Worm (Caenorhabditis elegans) whole organism, L2 larva: ENCODE results near the gene ephx-1.

Source experiments
- C34F6.9 ChIP-seq: fragments of 150-350 bp; optimal IDR thresholded peaks from 2 replicates; lab custom pipeline; 2014; ENCODE audit warnings: missing biosample characterization, missing genetic modification characterization
- R02D3.7 ChIP-seq: fragments of 150-350 bp; optimal IDR thresholded peaks from 2 replicates; lab custom pipeline; 2014; ENCODE audit warnings: missing biosample characterization, missing genetic modification characterization
- Y55F3AM.14 ChIP-seq: fragments of 200-800 bp; sonication (Bioruptor generic); optimal IDR thresholded peaks from 2 replicates; lab custom pipeline; 2018; ENCODE audit warnings: mild to moderate bottlenecking, missing genetic modification characterization, missing compliant biosample characterization
- ZK546.5 ChIP-seq: sonication (generic microtip); optimal IDR thresholded peaks from 2 replicates; lab custom pipeline; 2017; ENCODE audit warnings: missing biosample characterization, missing genetic modification characterization
- aly-2 ChIP-seq: fragments of 150-350 bp; optimal IDR thresholded peaks from 2 replicates; lab custom pipeline; 2014; ENCODE audit warnings: missing biosample characterization, missing genetic modification characterization
- blmp-1 ChIP-seq: sonication (generic microtip); optimal IDR thresholded peaks from 2 replicates; lab custom pipeline; 2017; ENCODE audit warnings: missing genetic modification characterization, mild to moderate bottlenecking, missing compliant biosample characterization, antibody characterized with exemption, moderate library complexity; ENCODE audit not compliant: insufficient read depth
- crh-2 ChIP-seq: sonication (generic microtip); optimal IDR thresholded peaks from 2 replicates; lab custom pipeline; 2017; ENCODE audit warnings: missing biosample characterization, missing genetic modification characterization
- dmd-4 ChIP-seq: sonication (generic microtip); optimal IDR thresholded peaks from 2 replicates; lab custom pipeline; 2017; ENCODE audit warnings: missing biosample characterization, missing genetic modification characterization
- elt-1 ChIP-seq: fragments of 150-350 bp; optimal IDR thresholded peaks from 2 replicates; lab custom pipeline; 2014; ENCODE audit warnings: missing biosample characterization, missing genetic modification characterization
- elt-3 ChIP-seq: sonication (generic microtip); optimal IDR thresholded peaks from 2 replicates; lab custom pipeline; 2017; ENCODE audit warnings: missing biosample characterization, missing genetic modification characterization
- fos-1 ChIP-seq: fragments of 150-350 bp; optimal IDR thresholded peaks from 2 replicates; lab custom pipeline; 2014; ENCODE audit warnings: missing biosample characterization, missing genetic modification characterization
- gmeb-1 ChIP-seq: fragments of 150-350 bp; optimal IDR thresholded peaks from 2 replicates; lab custom pipeline; 2014; ENCODE audit warnings: missing biosample characterization, missing genetic modification characterization
- lin-11 ChIP-seq: fragments of 150-350 bp; sonication (generic microtip); optimal IDR thresholded peaks from 2 replicates; lab custom pipeline; 2014; ENCODE audit warnings: missing biosample characterization, missing genetic modification characterization, inconsistent platforms, mixed read lengths
- lin-13 ChIP-seq: fragments of 150-350 bp; optimal IDR thresholded peaks from 2 replicates; lab custom pipeline; 2014; ENCODE audit warnings: missing biosample characterization, missing genetic modification reagents, missing genetic modification characterization
- lin-39 ChIP-seq: fragments of 150-350 bp; optimal IDR thresholded peaks from 2 replicates; lab custom pipeline; 2014; ENCODE audit warnings: missing biosample characterization, missing genetic modification reagents, missing genetic modification characterization
- lsy-2 ChIP-seq, 2 experiments: fragments of 150-350 bp in 1 of 2; sonication (generic microtip) in 1 of 2; optimal IDR thresholded peaks; 2 replicates each; lab custom pipeline; 2014 to 2017; ENCODE audit warnings: missing biosample characterization in 2 of 2, missing genetic modification characterization in 2 of 2
- mab-5 ChIP-seq: fragments of 150-350 bp; optimal IDR thresholded peaks from 2 replicates; lab custom pipeline; 2014; ENCODE audit warnings: missing biosample characterization, missing genetic modification characterization
- nhr-10 ChIP-seq: sonication (generic microtip); optimal IDR thresholded peaks from 2 replicates; lab custom pipeline; 2017; ENCODE audit warnings: missing biosample characterization, missing genetic modification characterization
- nhr-11 ChIP-seq: fragments of 150-350 bp; optimal IDR thresholded peaks from 2 replicates; lab custom pipeline; 2014; ENCODE audit warnings: missing biosample characterization, missing genetic modification characterization
- nhr-12 ChIP-seq: fragments of 150-350 bp; optimal IDR thresholded peaks from 2 replicates; lab custom pipeline; 2014; ENCODE audit warnings: missing biosample characterization, missing genetic modification characterization
- nhr-129 ChIP-seq: fragments of 150-350 bp; optimal IDR thresholded peaks from 2 replicates; lab custom pipeline; 2014; ENCODE audit warnings: missing biosample characterization, missing genetic modification characterization
- nhr-237 ChIP-seq: fragments of 150-350 bp; optimal IDR thresholded peaks from 2 replicates; lab custom pipeline; 2014; ENCODE audit warnings: missing biosample characterization, missing genetic modification characterization
- nhr-25 ChIP-seq: fragments of 150-350 bp; sonication (generic microtip); optimal IDR thresholded peaks from 3 replicates; lab custom pipeline; 2014; ENCODE audit warnings: missing biosample characterization, missing genetic modification characterization
- nhr-6 ChIP-seq: fragments of 150-350 bp; optimal IDR thresholded peaks from 2 replicates; lab custom pipeline; 2014; ENCODE audit warnings: missing biosample characterization, missing genetic modification characterization
- sem-4 ChIP-seq: fragments of 150-350 bp; optimal IDR thresholded peaks from 2 replicates; lab custom pipeline; 2014; ENCODE audit warnings: missing biosample characterization, missing genetic modification reagents, missing genetic modification characterization
- sma-3 ChIP-seq: sonication (generic microtip); optimal IDR thresholded peaks from 2 replicates; lab custom pipeline; 2016; ENCODE audit warnings: missing genetic modification reagents, missing genetic modification characterization, missing compliant biosample characterization
- sma-9 ChIP-seq, 2 experiments: fragments of 150-350 bp in 1 of 2; sonication (generic microtip) in 1 of 2; optimal IDR thresholded peaks; 2 replicates each; lab custom pipeline; 2014 to 2016; ENCODE audit warnings: missing genetic modification characterization in 2 of 2, mild to moderate bottlenecking in 1 of 2, missing biosample characterization in 1 of 2, missing compliant biosample characterization in 1 of 2, missing genetic modification reagents in 1 of 2, moderate library complexity in 1 of 2
- snpc-4 ChIP-seq: fragments of 150-350 bp; optimal IDR thresholded peaks from 2 replicates; lab custom pipeline; 2014; ENCODE audit warnings: missing biosample characterization, missing genetic modification characterization
- unc-55 ChIP-seq: fragments of 150-350 bp; sonication (generic microtip); optimal IDR thresholded peaks from 3 replicates; lab custom pipeline; 2014; ENCODE audit warnings: missing biosample characterization, missing genetic modification reagents, missing genetic modification characterization
- unc-62 ChIP-seq: fragments of 150-350 bp; optimal IDR thresholded peaks from 2 replicates; lab custom pipeline; 2014; ENCODE audit warnings: missing biosample characterization, missing genetic modification reagents, missing genetic modification characterization
- zag-1 ChIP-seq: fragments of 150-350 bp; optimal IDR thresholded peaks from 2 replicates; lab custom pipeline; 2014; ENCODE audit warnings: missing biosample characterization, missing genetic modification characterization
- ztf-1 ChIP-seq: fragments of 200-800 bp; sonication (Bioruptor generic); conservative IDR thresholded peaks from 2 replicates; pipeline ENCODE4 v1.3.6; 2022; ENCODE audit warnings: missing genetic modification characterization, missing compliant biosample characterization

ephx-1 gene

ce11 chrII:3958673-3959299, 45.9 kb upstream of the ephx-1 start (continued):
- TF ChIP-seq nhr-12 (tag; lab: Kevin White, UChicago): no peak
- TF ChIP-seq lin-11 (tag; lab: Kevin White, UChicago): no peak
- TF ChIP-seq snpc-4 (tag; lab: Kevin White, UChicago): peak; percentile 11
- TF ChIP-seq Y55F3AM.14: peak; percentile 89
- no peak for TF ChIP-seq nhr-237 (tag; lab: Kevin White, UChicago)
- TF ChIP-seq zag-1: peak; percentile 69
- peak; percentile 55 for TF ChIP-seq nhr-6 (tag; lab: Kevin White, UChicago)
- TF ChIP-seq nhr-11 (tag; lab: Kevin White, UChicago): no peak
- TF ChIP-seq elt-1 (tag; lab: Kevin White, UChicago): no peak
- TF ChIP-seq lin-39: no peak
- TF ChIP-seq blmp-1 (tag; lab: Kevin White, UChicago): no peak
- no peak for TF ChIP-seq elt-3 (tag; lab: Kevin White, UChicago)
- TF ChIP-seq gmeb-1 (tag; lab: Kevin White, UChicago): peak; percentile 39
- no peak for TF ChIP-seq nhr-10 (tag; lab: Kevin White, UChicago)
- no peak for TF ChIP-seq dmd-4 (tag; lab: Kevin White, UChicago)
- peak; percentile 29 for TF ChIP-seq nhr-25 (tag; lab: Kevin White, UChicago)
- no peak for TF ChIP-seq R02D3.7 (tag; lab: Kevin White, UChicago)
- no peak for TF ChIP-seq unc-62 (GFP tag; lab: Kevin White, UChicago)
- TF ChIP-seq sma-3: peak; percentile 51
- no peak for TF ChIP-seq ztf-1 (GFP tag; lab: Robert Waterston, UW)
- no peak for TF ChIP-seq ZK546.5 (tag; lab: Kevin White, UChicago)
- TF ChIP-seq, all 48 proteins: peak for 22

ce11 chrII:3959432-3960102, 45.1 kb upstream of the ephx-1 start:
- peak; percentile 24 for TF ChIP-seq sma-9 (GFP tag; optimal IDR thresholded peaks at IDR 0.05; lab: Kevin White, UChicago)
- no peak for TF ChIP-seq sma-9 (tag; optimal IDR thresholded peaks at IDR 0.05; lab: Kevin White, UChicago)
- no peak for TF ChIP-seq nhr-129
- TF ChIP-seq sem-4 (tag; lab: Kevin White, UChicago): no peak
- TF ChIP-seq lsy-2 (tag; optimal IDR thresholded peaks at IDR 0.05; lab: Kevin White, UChicago): peak in 1 of 2 experiments; percentile 14
- TF ChIP-seq, all 48 proteins: peak for 2

DNA sequence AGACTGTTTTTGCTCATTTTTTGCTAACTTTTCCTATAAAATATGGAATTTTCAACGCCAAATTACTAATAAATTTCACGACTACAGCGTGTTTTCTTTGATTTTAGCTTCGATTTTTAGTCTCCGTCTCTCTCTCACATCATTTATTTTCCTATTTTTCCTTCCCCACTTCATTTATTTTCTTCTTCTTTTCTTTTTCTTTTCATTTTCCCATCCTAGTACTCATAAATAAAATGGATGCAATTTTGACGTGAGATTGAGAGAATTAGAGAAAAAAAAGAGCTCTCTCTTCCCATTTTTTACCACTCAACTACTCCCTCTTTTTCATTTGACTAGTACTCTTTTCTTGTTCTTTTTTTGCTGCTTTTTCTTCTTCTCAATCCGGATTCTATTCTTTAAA, 44.4 kb upstream of the ephx-1 start:
- TF ChIP-seq nhr-6 (tag; lab: Kevin White, UChicago) (peak; percentile 45), unc-55 (GFP tag; lab: Kevin White, UChicago) (peak; percentile 93), C34F6.9 (tag; lab: Kevin White, UChicago) (peak; percentile 72), snpc-4 (tag; lab: Kevin White, UChicago) (no peak), nhr-25 (tag; lab: Kevin White, UChicago) (no peak), mab-5 (peak; percentile 57), sma-9 (GFP tag; optimal IDR thresholded peaks at IDR 0.05; lab: Kevin White, UChicago) (peak; percentile 19), sma-9 (tag; optimal IDR thresholded peaks at IDR 0.05; lab: Kevin White, UChicago) (no peak), fos-1 (tag; lab: Kevin White, UChicago) (peak; percentile 1), lsy-2 (tag; optimal IDR thresholded peaks at IDR 0.05; lab: Kevin White, UChicago) (peak in 1 of 2 experiments; percentile 63), lin-13 (GFP tag; lab: Kevin White, UChicago) (peak; percentile 50), gmeb-1 (tag; lab: Kevin White, UChicago) (no peak), nhr-129 (peak; percentile 42), crh-2 (peak; percentile 2)
- TF ChIP-seq, all 48 proteins: peak for 10

ce11 chrII:3961256-3961655, 43.5 kb upstream of the ephx-1 start:
- TF ChIP-seq C34F6.9 (tag; lab: Kevin White, UChicago) (peak; percentile 32), Y55F3AM.14 (peak; percentile 21), lsy-2 (tag; optimal IDR thresholded peaks at IDR 0.05; lab: Kevin White, UChicago) (peak in 1 of 2 experiments; percentile 33), aly-2 (tag; lab: Kevin White, UChicago) (no peak), elt-3 (tag; lab: Kevin White, UChicago) (no peak)
- TF ChIP-seq, all 48 proteins: peak for 3
